Worm (Caenorhabditis elegans) whole organism, L4 larva: ENCODE measurements around the gene pqn-16.
A peak's percentile ranks its signal among the peaks of the same experiment; 100 is the strongest.

Source experiments
- F10B5.3 ChIP-seq: sonication (generic microtip); optimal IDR thresholded peaks from 2 replicates; lab custom pipeline; 2016; ENCODE audit warnings: mild to moderate bottlenecking, missing genetic modification characterization, missing compliant biosample characterization
- F44E2.7 ChIP-seq: fragments of 200-800 bp; sonication (Bioruptor generic); IDR thresholded peaks from 2 replicates; pipeline ENCODE4 v2.1.2; 2022; ENCODE audit warnings: missing genetic modification characterization, missing compliant biosample characterization
- T26A8.4 ChIP-seq: fragments of 200-800 bp; sonication (Bioruptor generic); IDR thresholded peaks from 2 replicates; pipeline ENCODE4 v1.3.6; 2022; ENCODE audit warnings: missing genetic modification characterization, missing compliant biosample characterization
- ZK546.5 ChIP-seq, 2 experiments: sonication (generic microtip); optimal IDR thresholded peaks; 2 replicates each; lab custom pipeline; 2017; ENCODE audit warnings: missing biosample characterization in 2 of 2, missing genetic modification characterization in 2 of 2
- arid-1 ChIP-seq: fragments of 200-800 bp; sonication (Bioruptor generic); conservative IDR thresholded peaks from 2 replicates; pipeline ENCODE4 v1.3.6; 2022; ENCODE audit warnings: missing genetic modification reagents, missing genetic modification characterization, missing compliant biosample characterization
- attf-4 ChIP-seq: sonication (generic microtip); optimal IDR thresholded peaks from 3 replicates; lab custom pipeline; 2017; ENCODE audit warnings: missing biosample characterization, missing genetic modification characterization
- ceh-32 ChIP-seq: sonication (generic microtip); optimal IDR thresholded peaks from 2 replicates; lab custom pipeline; 2016; ENCODE audit warnings: mild to moderate bottlenecking, missing genetic modification characterization, missing compliant biosample characterization; ENCODE audit not compliant: poor library complexity
- ceh-82 ChIP-seq: sonication (generic microtip); optimal IDR thresholded peaks from 2 replicates; lab custom pipeline; 2017; ENCODE audit warnings: missing biosample characterization, missing genetic modification characterization
- ces-1 ChIP-seq: fragments of 150-350 bp; sonication (generic microtip); optimal IDR thresholded peaks from 4 replicates; lab custom pipeline; 2014; ENCODE audit warnings: missing biosample characterization, missing genetic modification reagents, missing genetic modification characterization
- dmd-6 ChIP-seq: fragments of 200-800 bp; sonication (Bioruptor generic); IDR thresholded peaks from 2 replicates; pipeline ENCODE4 v1.3.6; 2022; ENCODE audit warnings: missing genetic modification reagents, missing genetic modification characterization, missing compliant biosample characterization
- dmd-8 ChIP-seq: fragments of 200-800 bp; sonication (Bioruptor generic); IDR thresholded peaks from 2 replicates; pipeline ENCODE4 v1.3.6; 2022; ENCODE audit warnings: missing genetic modification characterization, missing compliant biosample characterization
- hlh-11 ChIP-seq: fragments of 200-800 bp; sonication (Bioruptor generic); optimal IDR thresholded peaks from 2 replicates; lab custom pipeline; 2018; ENCODE audit warnings: mild to moderate bottlenecking, missing genetic modification characterization, missing compliant biosample characterization
- hmg-1.1 ChIP-seq: fragments of 200-800 bp; sonication (Bioruptor generic); IDR thresholded peaks from 2 replicates; pipeline ENCODE4 v1.3.6; 2022; ENCODE audit warnings: missing genetic modification reagents, missing genetic modification characterization, missing compliant biosample characterization
- jun-1 ChIP-seq: fragments of 150-350 bp; optimal IDR thresholded peaks from 2 replicates; lab custom pipeline; 2014; ENCODE audit warnings: missing biosample characterization, missing genetic modification reagents, missing genetic modification characterization
- lin-1 ChIP-seq: fragments of 200-800 bp; sonication (Bioruptor generic); IDR thresholded peaks from 2 replicates; pipeline ENCODE4 v1.3.6; 2022; ENCODE audit warnings: missing genetic modification reagents, missing genetic modification characterization, missing compliant biosample characterization
- lin-29 ChIP-seq: fragments of 200-800 bp; sonication (Bioruptor generic); IDR thresholded peaks from 2 replicates; pipeline ENCODE4 v1.3.6; 2022; ENCODE audit warnings: missing genetic modification reagents, missing genetic modification characterization, missing compliant biosample characterization
- lin-38 ChIP-seq: fragments of 200-800 bp; sonication (Bioruptor generic); IDR thresholded peaks from 2 replicates; pipeline ENCODE4 v1.3.6; 2022; ENCODE audit warnings: missing genetic modification reagents, missing genetic modification characterization, missing compliant biosample characterization
- lin-39 ChIP-seq: fragments of 150-350 bp; optimal IDR thresholded peaks from 2 replicates; lab custom pipeline; 2014; ENCODE audit warnings: missing biosample characterization, missing genetic modification reagents, missing genetic modification characterization
- lsy-2 ChIP-seq, 2 experiments: fragments of 150-350 bp in 1 of 2; sonication (generic microtip) in 1 of 2; optimal IDR thresholded peaks; 2 replicates each; lab custom pipeline; 2014 to 2017; ENCODE audit warnings: missing biosample characterization in 2 of 2, missing genetic modification characterization in 2 of 2
- madf-9 ChIP-seq: fragments of 200-800 bp; sonication (Bioruptor generic); conservative IDR thresholded peaks from 2 replicates; pipeline ENCODE4 v1.3.6; 2022; ENCODE audit warnings: missing genetic modification reagents, missing genetic modification characterization, missing compliant biosample characterization
- mdt-29 ChIP-seq: fragments of 200-800 bp; sonication (Bioruptor generic); IDR thresholded peaks from 2 replicates; pipeline ENCODE4 v1.3.6; 2022; ENCODE audit warnings: missing genetic modification reagents, missing genetic modification characterization, missing compliant biosample characterization
- mes-2 ChIP-seq: sonication (generic microtip); optimal IDR thresholded peaks from 2 replicates; lab custom pipeline; 2016; ENCODE audit warnings: missing genotype, mild to moderate bottlenecking, missing genetic modification characterization, missing compliant biosample characterization; ENCODE audit not compliant: poor library complexity, severe bottlenecking
- mxl-2 ChIP-seq: fragments of 200-800 bp; sonication (Bioruptor generic); conservative IDR thresholded peaks from 2 replicates; pipeline ENCODE4 v1.3.6; 2022; ENCODE audit warnings: missing genetic modification reagents, missing genetic modification characterization, missing compliant biosample characterization
- nhr-102 ChIP-seq: sonication (generic microtip); optimal IDR thresholded peaks from 2 replicates; lab custom pipeline; 2016; ENCODE audit warnings: mild to moderate bottlenecking, missing genetic modification characterization, moderate library complexity, missing compliant biosample characterization
- nhr-11 ChIP-seq: fragments of 150-350 bp; optimal IDR thresholded peaks from 2 replicates; lab custom pipeline; 2014; ENCODE audit warnings: missing biosample characterization, missing genetic modification characterization
- nhr-237 ChIP-seq: sonication (generic microtip); optimal IDR thresholded peaks from 2 replicates; lab custom pipeline; 2017; ENCODE audit warnings: missing biosample characterization, missing genetic modification characterization
- nhr-28 ChIP-seq: fragments of 150-350 bp; optimal IDR thresholded peaks from 2 replicates; lab custom pipeline; 2014; ENCODE audit warnings: missing biosample characterization, missing genetic modification characterization
- nhr-6 ChIP-seq: fragments of 150-350 bp; optimal IDR thresholded peaks from 2 replicates; lab custom pipeline; 2014; ENCODE audit warnings: missing biosample characterization, missing genetic modification characterization
- pha-4 ChIP-seq, 2 experiments: fragments of 150-350 bp in 1 of 2; fragments of 200-800 bp in 1 of 2; sonication (Bioruptor generic) in 1 of 2; IDR thresholded peaks in 1 of 2; optimal IDR thresholded peaks in 1 of 2; 2 replicates each; pipeline versions ENCODE4 v1.3.6 to Lab custom; 2014 to 2022; ENCODE audit warnings: missing genetic modification characterization in 2 of 2, missing genetic modification reagents in 2 of 2, missing biosample characterization in 1 of 2, missing compliant biosample characterization in 1 of 2
- pqm-1 ChIP-seq: sonication (generic microtip); optimal IDR thresholded peaks from 2 replicates; lab custom pipeline; 2017; ENCODE audit warnings: missing biosample characterization, missing genetic modification characterization
- rbr-2 ChIP-seq: sonication (generic microtip); optimal IDR thresholded peaks from 2 replicates; lab custom pipeline; 2016; ENCODE audit warnings: missing genotype, missing genetic modification characterization, missing compliant biosample characterization
- skn-1 ChIP-seq: fragments of 150-350 bp; optimal IDR thresholded peaks from 2 replicates; lab custom pipeline; 2014; ENCODE audit warnings: missing biosample characterization, missing genetic modification characterization
- spr-1 ChIP-seq: sonication (generic microtip); optimal IDR thresholded peaks from 2 replicates; lab custom pipeline; 2016; ENCODE audit warnings: mild to moderate bottlenecking, missing genetic modification characterization, missing compliant biosample characterization
- spr-3 ChIP-seq: fragments of 200-800 bp; sonication (Bioruptor generic); optimal IDR thresholded peaks from 2 replicates; lab custom pipeline; 2018; ENCODE audit warnings: mild to moderate bottlenecking, missing genetic modification characterization, missing compliant biosample characterization
- tra-1 ChIP-seq: fragments of 200-800 bp; sonication (Bioruptor generic); IDR thresholded peaks from 2 replicates; pipeline ENCODE4 v1.3.6; 2022; ENCODE audit warnings: missing genetic modification reagents, missing genetic modification characterization, missing compliant biosample characterization
- unc-39 ChIP-seq: sonication (generic microtip); optimal IDR thresholded peaks from 2 replicates; lab custom pipeline; 2017; ENCODE audit warnings: missing biosample characterization, missing genetic modification characterization
- zip-2 ChIP-seq: fragments of 150-350 bp; optimal IDR thresholded peaks from 2 replicates; lab custom pipeline; 2014; ENCODE audit warnings: missing biosample characterization, missing genetic modification characterization
- ztf-11 ChIP-seq: fragments of 150-350 bp; optimal IDR thresholded peaks from 2 replicates; lab custom pipeline; 2014; ENCODE audit warnings: missing biosample characterization, missing genetic modification characterization

The pqn-16 gene

ce11 chrV:9137618-9138017, 36.3 kb upstream of the pqn-16 start, which contains the start of gene pitr-2:
Gene pitr-2, minus strand, starts transcription at chrV:9137718.
- TF ChIP-seq unc-39 (tag; lab: Kevin White, UChicago), result no peak
- TF ChIP-seq madf-9, result no peak
- no peak for TF ChIP-seq lin-1 (GFP tag; lab: Robert Waterston, UW)
- no peak for TF ChIP-seq T26A8.4
- no peak for TF ChIP-seq arid-1 (GFP tag; lab: Robert Waterston, UW)
- TF ChIP-seq ZK546.5 (tag; optimal IDR thresholded peaks at IDR 0.05; lab: Kevin White, UChicago), result no peak
- TF ChIP-seq pha-4 (GFP tag; IDR thresholded peaks at IDR 0.05; lab: Robert Waterston, UW), result no peak
- no peak for TF ChIP-seq pha-4 (tag; optimal IDR thresholded peaks at IDR 0.05; lab: Kevin White, UChicago)
- no peak for TF ChIP-seq nhr-6 (tag; lab: Kevin White, UChicago)
- no peak for TF ChIP-seq nhr-237 (tag; lab: Kevin White, UChicago)
- no peak for TF ChIP-seq attf-4 (tag; lab: Kevin White, UChicago)
- TF ChIP-seq ztf-11, result no peak
- no peak for TF ChIP-seq lin-39
- no peak for TF ChIP-seq zip-2 (tag; lab: Kevin White, UChicago)
- TF ChIP-seq rbr-2, result no peak
- TF ChIP-seq lsy-2 (tag; optimal IDR thresholded peaks at IDR 0.05; lab: Kevin White, UChicago), result no peak
- no peak for TF ChIP-seq ceh-32 (tag; lab: Kevin White, UChicago)
- TF ChIP-seq dmd-8 (GFP tag; lab: Robert Waterston, UW), result no peak

ce11 chrV:9141297-9141696, 32.6 kb upstream of the pqn-16 start, which contains the start of gene pitr-3:
Gene pitr-3, minus strand, starts transcription at chrV:9141397.
- TF ChIP-seq hmg-1.1 (no peak), mdt-29 (GFP tag; lab: Robert Waterston, UW) (no peak), nhr-11 (tag; lab: Kevin White, UChicago) (no peak), nhr-102 (tag; lab: Kevin White, UChicago) (no peak), mes-2 (tag; lab: Kevin White, UChicago) (no peak), F10B5.3 (no peak), lin-29 (GFP tag; lab: Robert Waterston, UW) (no peak), skn-1 (no peak), ZK546.5 (tag; optimal IDR thresholded peaks at IDR 0.05; lab: Kevin White, UChicago) (no peak), ztf-11 (no peak), mxl-2 (GFP tag; lab: Robert Waterston, UW) (no peak), jun-1 (tag; lab: Kevin White, UChicago) (no peak), F44E2.7 (GFP tag; lab: Robert Waterston, UW) (no peak), lin-38 (GFP tag; lab: Robert Waterston, UW) (no peak)

ce11 chrV:9143896-9144295, 30.0 kb upstream of the pqn-16 start:
- no peak for TF ChIP-seq pha-4 (GFP tag; IDR thresholded peaks at IDR 0.05; lab: Robert Waterston, UW)
- no peak for TF ChIP-seq pha-4 (tag; optimal IDR thresholded peaks at IDR 0.05; lab: Kevin White, UChicago)
- TF ChIP-seq nhr-28 (tag; lab: Kevin White, UChicago), result peak; percentile 23
- no peak for TF ChIP-seq spr-1 (tag; lab: Kevin White, UChicago)
- TF ChIP-seq nhr-11 (tag; lab: Kevin White, UChicago), result no peak
- TF ChIP-seq, all 104 proteins: peak for 1

- TF ChIP-seq dmd-6 (GFP tag; lab: Robert Waterston, UW), result peak; percentile 75
- no peak for TF ChIP-seq nhr-237 (tag; lab: Kevin White, UChicago)
- TF ChIP-seq ceh-82 (tag; lab: Kevin White, UChicago), result no peak
- TF ChIP-seq spr-3, result no peak
- peak; percentile 38 for TF ChIP-seq hlh-11
- TF ChIP-seq pqm-1 (tag; lab: Kevin White, UChicago), result peak; percentile 23
- TF ChIP-seq tra-1 (GFP tag; lab: Robert Waterston, UW), result 0 out of 2 replicates have a peak, but pooled peaks have one; percentile 17
- no peak for TF ChIP-seq ZK546.5 (tag; optimal IDR thresholded peaks at IDR 0.05; lab: Kevin White, UChicago)
- peak; percentile 3 for TF ChIP-seq nhr-28 (tag; lab: Kevin White, UChicago)
- no peak for TF ChIP-seq ces-1
- no peak for TF ChIP-seq unc-39 (tag; lab: Kevin White, UChicago)
Measured at ce11 chrV:9146196-9146595, 27.7 kb upstream of the pqn-16 start.
